Fruit fly (Drosophila melanogaster) whole organism, embryonic: ENCODE results near the gene mahe.

Experiments
- CG10543 ChIP-seq: fragments of 200-800 bp; sonication (Bioruptor generic); optimal IDR thresholded peaks from 3 replicates; lab custom pipeline; 2017; ENCODE audit warnings: missing biosample characterization, mild to moderate bottlenecking, missing genetic modification characterization, moderate library complexity
- CG11085 ChIP-seq: fragments of 200-800 bp; sonication (Bioruptor generic); IDR thresholded peaks from 2 replicates; pipeline ENCODE4 v1.3.6; 2022; ENCODE audit warnings: missing biosample characterization, missing genetic modification characterization
- CG11247 ChIP-seq: fragments of 200-800 bp; sonication (Bioruptor generic); IDR thresholded peaks from 2 replicates; pipeline ENCODE4 v1.3.6; 2022; ENCODE audit warnings: missing biosample characterization, missing genetic modification characterization
- CG11456 ChIP-seq: fragments of 200-800 bp; sonication (Bioruptor generic); IDR thresholded peaks from 3 replicates; pipeline ENCODE4 v1.3.6; 2022; ENCODE audit warnings: missing biosample characterization, missing genetic modification characterization
- CG12236 ChIP-seq: fragments of 200-800 bp; sonication (Bioruptor generic); optimal IDR thresholded peaks from 2 replicates; lab custom pipeline; 2016; ENCODE audit warnings: missing biosample characterization, missing genetic modification characterization
- CG13287 ChIP-seq: fragments of 200-800 bp; sonication (Bioruptor generic); IDR thresholded peaks from 2 replicates; pipeline ENCODE4 v1.3.6; 2022; ENCODE audit warnings: missing biosample characterization, missing genetic modification characterization; ENCODE audit not compliant: partially characterized antibody
- CG15073 ChIP-seq: fragments of 200-800 bp; sonication (Bioruptor generic); optimal IDR thresholded peaks from 2 replicates; lab custom pipeline; 2016; ENCODE audit warnings: missing biosample characterization, missing genetic modification characterization
- CG1832 ChIP-seq: fragments of 200-800 bp; sonication (Bioruptor generic); optimal IDR thresholded peaks from 2 replicates; lab custom pipeline; 2017; ENCODE audit warnings: missing biosample characterization, mild to moderate bottlenecking, missing genetic modification characterization, inconsistent platforms
- CG33213 ChIP-seq: fragments of 200-800 bp; sonication (Bioruptor generic); optimal IDR thresholded peaks from 3 replicates; lab custom pipeline; 2016; ENCODE audit warnings: missing biosample characterization, missing genetic modification characterization
- CG34224 ChIP-seq: fragments of 200-800 bp; sonication (Bioruptor generic); IDR thresholded peaks from 3 replicates; pipeline ENCODE4 v1.3.6; 2022; ENCODE audit warnings: missing biosample characterization, missing genetic modification characterization; ENCODE audit not compliant: partially characterized antibody
- CG3838 ChIP-seq: fragments of 200-800 bp; sonication (Bioruptor generic); optimal IDR thresholded peaks from 3 replicates; lab custom pipeline; 2016; ENCODE audit warnings: missing biosample characterization, missing genetic modification characterization
- CG4707 ChIP-seq: fragments of 200-800 bp; sonication (Bioruptor generic); optimal IDR thresholded peaks from 2 replicates; lab custom pipeline; 2018; ENCODE audit warnings: missing biosample characterization, mild to moderate bottlenecking, missing genetic modification characterization, moderate library complexity
- CG6813 ChIP-seq: fragments of 200-800 bp; sonication (Bioruptor generic); optimal IDR thresholded peaks from 2 replicates; lab custom pipeline; 2017; ENCODE audit warnings: missing biosample characterization, missing genetic modification characterization, mild to moderate bottlenecking, moderate library complexity, missing genetic modification reagents
- CG7987 ChIP-seq: fragments of 200-800 bp; sonication (Bioruptor generic); optimal IDR thresholded peaks from 2 replicates; lab custom pipeline; 2018; ENCODE audit warnings: missing biosample characterization, mild to moderate bottlenecking, missing genetic modification characterization, moderate library complexity
- CG8290 ChIP-seq, 3 experiments: fragments of 200-800 bp; sonication (Bioruptor generic); optimal IDR thresholded peaks; 2 replicates each; lab custom pipeline; 2016 to 2019; ENCODE audit warnings: missing biosample characterization in 3 of 3, missing genetic modification characterization in 3 of 3, mild to moderate bottlenecking in 2 of 3, moderate library complexity in 1 of 3
- CG8359 ChIP-seq: fragments of 200-800 bp; sonication (Bioruptor generic); optimal IDR thresholded peaks from 2 replicates; lab custom pipeline; 2017; ENCODE audit warnings: missing biosample characterization, mild to moderate bottlenecking, missing genetic modification characterization, borderline replicate concordance
- Deaf1 ChIP-seq: fragments of 200-800 bp; optimal IDR thresholded peaks from 3 replicates; lab custom pipeline; 2019; ENCODE audit warnings: missing biosample characterization, mild to moderate bottlenecking, missing genetic modification characterization, moderate library complexity
- Fer3 ChIP-seq: fragments of 200-800 bp; sonication (Bioruptor generic); optimal IDR thresholded peaks from 2 replicates; lab custom pipeline; 2018; ENCODE audit warnings: missing biosample characterization, mild to moderate bottlenecking, missing genetic modification characterization, moderate library complexity
- Hr78 ChIP-seq, 2 experiments: fragments of 200-800 bp in 1 of 2; fragments of >200 bp in 1 of 2; sonication (Bioruptor generic) in 1 of 2; optimal IDR thresholded peaks; 2 replicates each; lab custom pipeline; 2017 to 2019; ENCODE audit warnings: missing biosample characterization in 2 of 2, missing genetic modification characterization in 2 of 2, mild to moderate bottlenecking in 1 of 2, moderate library complexity in 1 of 2
- MTF-1 ChIP-seq: fragments of 200-800 bp; sonication (Bioruptor generic); optimal IDR thresholded peaks from 2 replicates; lab custom pipeline; 2018; ENCODE audit warnings: missing biosample characterization, mild to moderate bottlenecking, missing genetic modification characterization, borderline replicate concordance
- Med ChIP-seq: fragments of 200-800 bp; sonication (Bioruptor generic); peaks from one replicate; lab custom pipeline; 2016; ENCODE audit warnings: missing biosample characterization, missing genetic modification characterization, mild to moderate bottlenecking, inconsistent platforms, moderate library complexity
- Mes4 ChIP-seq: fragments of 200-800 bp; sonication (Bioruptor generic); optimal IDR thresholded peaks from 2 replicates; lab custom pipeline; 2016; ENCODE audit warnings: missing biosample characterization, missing genetic modification characterization
- Ptx1 ChIP-seq: fragments of 200-800 bp; sonication (Bioruptor generic); IDR thresholded peaks from 2 replicates; pipeline ENCODE4 v1.3.6; 2022; ENCODE audit warnings: missing biosample characterization, missing genetic modification characterization
- Stat92E ChIP-seq, 3 experiments: fragments of >200 bp in 2 of 3; fragments of 200-800 bp in 1 of 3; sonication (Bioruptor generic) in 1 of 3; optimal IDR thresholded peaks; 2 replicates each; lab custom pipeline; 2017 to 2019; ENCODE audit warnings: missing biosample characterization in 3 of 3, missing genetic modification characterization in 3 of 3, mild to moderate bottlenecking in 1 of 3, moderate library complexity in 1 of 3
- Trl ChIP-seq, 3 experiments: fragments of >200 bp in 2 of 3; fragments of 200-800 bp in 1 of 3; sonication (Bioruptor generic) in 1 of 3; optimal IDR thresholded peaks; 2 replicates in 1 of 3; 3 replicates in 2 of 3; lab custom pipeline; 2016 to 2017; ENCODE audit warnings: missing biosample characterization in 1 of 3, missing genetic modification characterization in 1 of 3
- amos ChIP-seq: fragments of 200-800 bp; sonication (Bioruptor generic); IDR thresholded peaks from 2 replicates; pipeline ENCODE4 v1.3.6; 2022; ENCODE audit warnings: missing biosample characterization, missing genetic modification characterization; ENCODE audit not compliant: partially characterized antibody
- bsh ChIP-seq, 2 experiments: fragments of 200-800 bp; sonication (Bioruptor generic); optimal IDR thresholded peaks; 2 replicates each; lab custom pipeline; 2017 to 2018; ENCODE audit warnings: mild to moderate bottlenecking in 2 of 2, missing biosample characterization in 2 of 2, missing genetic modification characterization in 2 of 2, moderate library complexity in 1 of 2
- cg ChIP-seq: fragments of 200-800 bp; sonication (Bioruptor generic); optimal IDR thresholded peaks from 3 replicates; lab custom pipeline; 2019; ENCODE audit warnings: missing biosample characterization, mild to moderate bottlenecking, missing genetic modification characterization, moderate library complexity
- chinmo ChIP-seq: fragments of 200-800 bp; sonication (Bioruptor generic); IDR thresholded peaks from 4 replicates; pipeline ENCODE4 v1.3.6; 2022; ENCODE audit warnings: missing biosample characterization, missing genetic modification characterization; ENCODE audit not compliant: partially characterized antibody
- crol ChIP-seq: fragments of 200-800 bp; sonication (Bioruptor generic); IDR thresholded peaks from 2 replicates; pipeline ENCODE4 v1.3.6; 2022; ENCODE audit warnings: missing biosample characterization, missing genetic modification characterization
- exex ChIP-seq: fragments of 200-800 bp; sonication (Bioruptor generic); optimal IDR thresholded peaks from 4 replicates; lab custom pipeline; 2018; ENCODE audit warnings: missing biosample characterization, mild to moderate bottlenecking, missing genetic modification characterization, moderate library complexity
- eyg ChIP-seq: fragments of 200-800 bp; sonication (Bioruptor generic); optimal IDR thresholded peaks from 3 replicates; lab custom pipeline; 2016; ENCODE audit warnings: missing biosample characterization, missing genetic modification characterization
- fd64A ChIP-seq: fragments of 200-800 bp; sonication (Bioruptor generic); optimal IDR thresholded peaks from 3 replicates; lab custom pipeline; 2018; ENCODE audit warnings: missing biosample characterization, mild to moderate bottlenecking, missing genetic modification characterization
- jumu ChIP-seq: fragments of 200-800 bp; sonication (Bioruptor generic); optimal IDR thresholded peaks from 3 replicates; lab custom pipeline; 2016; ENCODE audit warnings: missing biosample characterization, missing genetic modification characterization
- kay ChIP-seq: fragments of 200-800 bp; sonication (Bioruptor generic); optimal IDR thresholded peaks from 2 replicates; lab custom pipeline; 2016; ENCODE audit warnings: missing biosample characterization, missing genetic modification characterization
- kni ChIP-seq: fragments of 200-800 bp; sonication (Bioruptor generic); optimal IDR thresholded peaks from 3 replicates; lab custom pipeline; 2017; ENCODE audit warnings: mild to moderate bottlenecking, missing biosample characterization, missing genetic modification reagents, missing genetic modification characterization
- lilli ChIP-seq: fragments of 200-800 bp; sonication (Bioruptor generic); optimal IDR thresholded peaks from 3 replicates; lab custom pipeline; 2016; ENCODE audit warnings: missing biosample characterization, missing genetic modification characterization
- mam ChIP-seq: fragments of 200-800 bp; sonication (Bioruptor generic); optimal IDR thresholded peaks from 3 replicates; lab custom pipeline; 2016; ENCODE audit warnings: missing biosample characterization, missing genetic modification characterization
- nerfin-1 ChIP-seq: fragments of 200-800 bp; sonication (Bioruptor generic); optimal IDR thresholded peaks from 3 replicates; lab custom pipeline; 2019; ENCODE audit warnings: missing biosample characterization, mild to moderate bottlenecking, missing genetic modification characterization, moderate library complexity
- nom ChIP-seq: fragments of 200-800 bp; sonication (Bioruptor generic); optimal IDR thresholded peaks from 2 replicates; lab custom pipeline; 2017; ENCODE audit warnings: missing biosample characterization, missing genetic modification characterization, mild to moderate bottlenecking, moderate library complexity, missing genetic modification reagents
- pho ChIP-seq: fragments of 200-800 bp; sonication (Bioruptor generic); optimal IDR thresholded peaks from 2 replicates; lab custom pipeline; 2016; ENCODE audit warnings: missing biosample characterization, missing genetic modification characterization
- pros ChIP-seq: fragments of 200-800 bp; sonication (Bioruptor generic); optimal IDR thresholded peaks from 3 replicates; lab custom pipeline; 2019; ENCODE audit warnings: missing biosample characterization, mild to moderate bottlenecking, missing genetic modification characterization, moderate library complexity
- repo ChIP-seq: fragments of 200-800 bp; sonication (Bioruptor generic); optimal IDR thresholded peaks from 2 replicates; lab custom pipeline; 2016; ENCODE audit warnings: missing biosample characterization, missing genetic modification characterization
- seq ChIP-seq: fragments of 200-800 bp; sonication (Bioruptor generic); IDR thresholded peaks from 2 replicates; pipeline ENCODE4 v1.3.6; 2022; ENCODE audit warnings: missing biosample characterization, missing genetic modification characterization
- so ChIP-seq: fragments of 200-800 bp; sonication (Bioruptor generic); IDR thresholded peaks from 3 replicates; pipeline ENCODE4 v1.3.6; 2022; ENCODE audit warnings: missing biosample characterization, missing genetic modification characterization
- twi ChIP-seq: fragments of 200-800 bp; optimal IDR thresholded peaks from 2 replicates; lab custom pipeline; 2019; ENCODE audit warnings: missing biosample characterization, mild to moderate bottlenecking, missing genetic modification characterization, moderate library complexity

mahe gene

DNA sequence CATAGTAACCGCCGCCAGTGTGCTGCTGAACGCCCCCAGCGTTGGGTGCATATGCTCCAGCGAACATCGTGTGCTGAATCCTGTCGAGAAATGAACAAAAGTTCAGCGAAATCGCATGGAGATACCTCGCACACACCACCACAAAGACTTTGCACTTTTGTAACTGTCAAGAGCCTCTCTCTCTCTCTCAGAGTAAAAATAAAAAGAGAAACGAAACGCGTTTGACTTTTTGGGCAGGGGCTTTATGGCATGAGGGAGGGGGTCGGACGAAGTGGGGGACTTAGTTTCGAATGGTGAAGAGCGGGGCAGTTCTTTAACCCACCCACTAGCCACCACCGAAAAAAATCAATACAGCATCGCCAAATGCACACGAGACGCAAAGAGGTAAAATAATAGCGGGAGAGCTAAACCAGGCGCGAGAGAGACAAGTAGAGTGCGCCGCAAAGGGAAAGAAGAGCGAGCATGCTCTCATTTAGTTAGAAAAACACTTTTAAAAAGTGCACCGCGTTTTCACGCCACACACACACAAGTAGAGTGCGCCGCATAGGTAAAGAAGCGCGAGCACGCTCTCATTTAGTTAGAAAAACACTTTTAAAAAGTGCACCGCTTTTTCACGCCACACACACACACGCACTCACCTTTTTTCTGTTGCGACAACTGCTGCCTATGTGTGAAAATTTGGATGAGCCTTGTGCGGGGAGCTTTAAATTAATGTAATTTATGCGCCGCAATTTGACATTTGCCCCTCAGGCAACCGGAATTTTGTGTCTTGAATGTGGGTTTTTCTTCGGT, 750 bp downstream of the mahe start:
- TF ChIP-seq mam (no peak), CG8290 (GFP tag; optimal IDR thresholded peaks at IDR 0.05; lab: Kevin White, UChicago) (no peak), CG8290 (tag; optimal IDR thresholded peaks at IDR 0.05; lab: Kevin White, UChicago) (no peak), so (GFP tag; lab: Robert Waterston, UW) (no peak), bsh (GFP tag; optimal IDR thresholded peaks at IDR 0.05; lab: Kevin White, UChicago) (peak in 1 of 2 experiments; percentile 9), CG1832 (GFP tag; lab: Kevin White, UChicago) (peak; percentile 6), Mes4 (GFP tag; lab: Kevin White, UChicago) (no peak), CG6813 (GFP tag; lab: Kevin White, UChicago) (no peak), lilli (GFP tag; lab: Kevin White, UChicago) (no peak), Ptx1 (GFP tag; lab: Robert Waterston, UW) (no peak), CG3838 (GFP tag; lab: Kevin White, UChicago) (no peak), twi (tag; lab: Kevin White, UChicago) (no peak), CG4707 (GFP tag; lab: Kevin White, UChicago) (no peak), pho (GFP tag; lab: Kevin White, UChicago) (no peak), Deaf1 (tag; lab: Kevin White, UChicago) (peak; percentile 27), MTF-1 (peak; percentile 87), CG33213 (GFP tag; lab: Kevin White, UChicago) (no peak), kay (GFP tag; lab: Kevin White, UChicago) (no peak), Hr78 (GFP tag; optimal IDR thresholded peaks at IDR 0.05; lab: Kevin White, UChicago) (peak in 1 of 2 experiments; percentile 30), nerfin-1 (tag; lab: Kevin White, UChicago) (peak; percentile 1), amos (GFP tag; lab: Robert Waterston, UW) (no peak), cg (GFP tag; lab: Kevin White, UChicago) (peak; percentile 83), pros (GFP tag; lab: Kevin White, UChicago) (peak; percentile 72), eyg (no peak), Stat92E (GFP tag; optimal IDR thresholded peaks at IDR 0.05; lab: Kevin White, UChicago) (peak in 1 of 3 experiments; percentile 13), exex (tag; lab: Kevin White, UChicago) (no peak), jumu (GFP tag; lab: Kevin White, UChicago) (no peak), Fer3 (no peak), nom (GFP tag; lab: Kevin White, UChicago) (peak; percentile 76), Med (peak; percentile 65), CG15073 (GFP tag; lab: Kevin White, UChicago) (no peak), CG13287 (peak; percentile 11), repo (GFP tag; lab: Kevin White, UChicago) (no peak), CG11085 (GFP tag; lab: Robert Waterston, UW) (no peak), CG8359 (GFP tag; lab: Kevin White, UChicago) (no peak), Trl (optimal IDR thresholded peaks at IDR 0.05; lab: Kevin White, UChicago) (peak in 1 of 2 experiments; percentile 91), Trl (GFP tag; optimal IDR thresholded peaks at IDR 0.05; lab: Kevin White, UChicago) (no peak), kni (GFP tag; lab: Kevin White, UChicago) (peak; percentile 76), CG11456 (GFP tag; lab: Robert Waterston, UW) (no peak), chinmo (GFP tag; lab: Robert Waterston, UW) (0 out of 4 replicates have a peak, but pooled peaks have one; percentile 46), fd64A (GFP tag; lab: Kevin White, UChicago) (no peak), crol (GFP tag; lab: Robert Waterston, UW) (peak; percentile 94), CG12236 (no peak), CG10543 (GFP tag; lab: Kevin White, UChicago) (no peak), CG7987 (GFP tag; lab: Kevin White, UChicago) (no peak), seq (GFP tag; lab: Robert Waterston, UW) (peak; percentile 25; the same call in 1 of the 2 replicates), CG34224 (GFP tag; lab: Robert Waterston, UW) (0 out of 3 replicates have a peak, but pooled peaks have one; percentile 15), CG11247 (GFP tag; lab: Robert Waterston, UW) (no peak)
